Worm (Caenorhabditis elegans): Measurements from ENCODE around the gene F43G6.7.

Gene F43G6.7

DNA sequence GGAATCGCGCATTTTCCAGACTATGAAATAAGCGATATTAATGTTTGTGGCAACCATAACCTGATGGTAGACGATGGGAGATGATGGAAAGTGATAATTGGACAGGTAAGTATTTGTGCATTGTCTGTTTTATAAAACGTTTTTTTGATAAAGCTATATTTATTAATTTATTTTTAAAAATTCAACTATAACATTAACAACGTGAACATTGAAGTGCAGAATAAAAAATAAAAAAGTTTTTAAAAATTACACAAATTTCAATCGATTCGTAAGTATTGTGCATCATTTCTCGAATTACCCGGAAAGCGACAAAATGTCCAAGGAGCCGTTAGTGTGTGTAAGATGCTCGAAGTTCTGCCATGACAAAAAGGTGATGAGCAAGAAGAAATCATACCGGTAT lies 4.3 kb upstream of the F43G6.7 start, which contains the start of gene jmjd-1.1:
jmjd-1.1 (plus strand) TSS at position 301 of the 400 bp plus-strand sequence.
- TF ChIP-seq daf-12 (tag; optimal IDR thresholded peaks at IDR 0.05) (no peak), elt-3 (tag; optimal IDR thresholded peaks at IDR 0.05) (no peak), nhr-43 (tag; optimal IDR thresholded peaks at IDR 0.05; ENCODE audit: poor library complexity, severe bottlenecking) (no peak), nhr-77 (tag; optimal IDR thresholded peaks at IDR 0.05) (no peak), eor-1 (tag; optimal IDR thresholded peaks at IDR 0.05) (no peak), fkh-2 (tag; optimal IDR thresholded peaks at IDR 0.05) (no peak)

DNA sequence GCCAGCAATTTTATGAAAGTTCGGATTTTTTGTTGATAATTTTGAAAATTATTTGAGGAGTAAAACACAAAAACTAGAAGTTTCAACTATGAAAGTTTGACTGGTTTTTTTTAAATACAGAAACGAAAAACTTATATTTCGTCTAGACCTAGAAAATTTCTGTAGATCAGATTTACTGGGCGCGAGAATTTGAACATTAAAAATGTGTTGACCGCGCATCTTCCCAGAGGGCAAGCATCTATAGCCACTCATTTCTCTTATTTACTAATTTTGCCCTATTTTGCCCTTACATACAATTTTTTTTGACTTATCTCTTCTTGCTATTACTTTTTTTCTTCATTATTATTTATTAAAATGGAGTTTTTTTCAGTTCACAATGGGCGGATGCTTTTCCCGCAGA lies 1.6 kb upstream of the F43G6.7 start, which contains the start of gene F43G6.10:
F43G6.10 (plus strand) TSS at position 371 of the 400 bp plus-strand sequence.
- TF ChIP-seq R02D3.7 (tag; optimal IDR thresholded peaks at IDR 0.05): no peak
- no peak for TF ChIP-seq nhr-23 (tag; optimal IDR thresholded peaks at IDR 0.05)
- TF ChIP-seq ztf-11 (tag; optimal IDR thresholded peaks at IDR 0.05): no peak
- TF ChIP-seq nhr-25 (tag; optimal IDR thresholded peaks at IDR 0.05): no peak
- no peak for TF ChIP-seq nhr-237 (tag; optimal IDR thresholded peaks at IDR 0.05)
- TF ChIP-seq skn-1 (tag; optimal IDR thresholded peaks at IDR 0.05): no peak
- TF ChIP-seq pqm-1 (tag; optimal IDR thresholded peaks at IDR 0.05): no peak
- no peak for TF ChIP-seq pha-4 (tag; optimal IDR thresholded peaks at IDR 0.05)
- TF ChIP-seq fos-1 (tag; optimal IDR thresholded peaks at IDR 0.05): no peak
- no peak for TF ChIP-seq nfya-1 (tag; optimal IDR thresholded peaks at IDR 0.05; ENCODE audit: insufficient read depth)
- TF ChIP-seq ceh-16 (tag; optimal IDR thresholded peaks at IDR 0.05): no peak
- TF ChIP-seq ceh-28 (tag; optimal IDR thresholded peaks at IDR 0.05): no peak
- no peak for TF ChIP-seq nhr-11 (tag; optimal IDR thresholded peaks at IDR 0.05)
- no peak for TF ChIP-seq nhr-43 (tag; optimal IDR thresholded peaks at IDR 0.05; ENCODE audit: poor library complexity, severe bottlenecking)
- no peak for TF ChIP-seq egl-27 (tag; optimal IDR thresholded peaks at IDR 0.05)
- no peak for TF ChIP-seq mdl-1 (tag; optimal IDR thresholded peaks at IDR 0.05)
- TF ChIP-seq ceh-82 (tag; optimal IDR thresholded peaks at IDR 0.05): no peak

DNA sequence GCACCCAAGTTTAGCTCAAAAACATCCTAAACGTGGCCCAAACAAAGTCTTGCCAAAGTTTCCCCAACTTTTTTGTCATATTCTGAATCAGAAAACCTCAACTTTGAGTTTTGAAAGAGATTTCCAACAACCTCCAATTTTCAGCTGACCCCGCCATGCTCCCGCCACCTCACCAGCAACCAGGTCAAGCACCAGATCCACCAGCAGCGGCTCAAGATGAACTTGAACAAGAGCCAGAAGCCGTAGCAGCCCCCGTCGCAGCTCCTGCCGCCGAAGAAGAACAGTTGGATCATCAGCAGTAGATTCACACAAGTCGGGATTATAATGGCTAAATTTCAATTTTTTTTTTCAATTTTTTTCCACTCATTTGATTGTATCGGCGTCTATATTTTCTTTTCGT lies 651 bp downstream of the F43G6.7 start:
- no peak for TF ChIP-seq nhr-77 (tag; optimal IDR thresholded peaks at IDR 0.05)
- TF ChIP-seq fkh-10 (GFP tag; optimal IDR thresholded peaks at IDR 0.05): no peak
- no peak for TF ChIP-seq jun-1 (tag; optimal IDR thresholded peaks at IDR 0.05)
- no peak for TF ChIP-seq unc-39 (tag; optimal IDR thresholded peaks at IDR 0.05)
- no peak for TF ChIP-seq ZK546.5 (tag; optimal IDR thresholded peaks at IDR 0.05)

DNA sequence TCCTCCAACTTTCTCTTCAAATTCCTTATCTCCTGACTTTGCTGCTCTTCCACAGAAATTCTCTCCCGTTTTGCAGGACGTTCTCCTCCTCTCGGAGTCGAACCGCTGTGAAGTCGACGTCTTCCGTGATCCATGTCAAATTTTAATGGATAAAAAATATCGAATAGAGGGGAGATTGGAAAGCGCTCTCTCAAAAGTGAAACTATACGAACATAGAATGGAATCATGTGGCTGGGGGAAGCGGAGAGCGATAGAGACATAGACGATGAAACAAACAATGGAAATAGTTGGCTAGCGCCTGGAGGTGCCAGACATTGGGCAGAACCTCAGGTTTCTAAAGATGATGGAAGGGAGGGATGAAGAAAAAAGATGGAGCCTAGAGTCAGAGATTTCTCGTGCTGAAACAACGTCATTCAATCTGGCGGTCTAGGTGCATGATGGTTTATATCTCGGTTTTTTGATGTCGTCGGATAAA lies 3.3 kb downstream of the F43G6.7 start, which contains the start of gene F43G6.8:
F43G6.8 (minus strand) TSS at position 198 of the 475 bp plus-strand sequence.
- TF ChIP-seq nhr-237 (tag; optimal IDR thresholded peaks at IDR 0.05): no peak
- no peak for TF ChIP-seq fos-1 (tag; optimal IDR thresholded peaks at IDR 0.05)
- TF ChIP-seq skn-1 (tag; optimal IDR thresholded peaks at IDR 0.05): no peak
- TF ChIP-seq fkh-2 (tag; optimal IDR thresholded peaks at IDR 0.05): no peak
- TF ChIP-seq elt-2 (tag; optimal IDR thresholded peaks at IDR 0.05): peak; percentile 30
- no peak for TF ChIP-seq mml-1 (tag; optimal IDR thresholded peaks at IDR 0.05)
- TF ChIP-seq lin-15B (tag; optimal IDR thresholded peaks at IDR 0.05): peak; percentile 11
- no peak for TF ChIP-seq fkh-10 (GFP tag; optimal IDR thresholded peaks at IDR 0.05)
- TF ChIP-seq ceh-82 (tag; optimal IDR thresholded peaks at IDR 0.05): no peak
- peak; percentile 72 for TF ChIP-seq nfya-1 (tag; optimal IDR thresholded peaks at IDR 0.05; ENCODE audit: insufficient read depth)
- no peak for TF ChIP-seq aly-2 (tag; optimal IDR thresholded peaks at IDR 0.05)
- TF ChIP-seq snpc-4 (tag; optimal IDR thresholded peaks at IDR 0.05): peak; percentile 32
- TF ChIP-seq nhr-76 (tag; optimal IDR thresholded peaks at IDR 0.05): no peak
- no peak for TF ChIP-seq ztf-4 (tag; optimal IDR thresholded peaks at IDR 0.05)
- TF ChIP-seq pqm-1 (tag; optimal IDR thresholded peaks at IDR 0.05): peak; percentile 14
- TF ChIP-seq nhr-67 (tag; optimal IDR thresholded peaks at IDR 0.05): no peak
- peak; percentile 11 for TF ChIP-seq lin-39 (tag; optimal IDR thresholded peaks at IDR 0.05)
- TF ChIP-seq tbx-2 (tag; optimal IDR thresholded peaks at IDR 0.05): no peak
- no peak for TF ChIP-seq R02D3.7 (tag; optimal IDR thresholded peaks at IDR 0.05)
- TF ChIP-seq lsy-12 (tag; optimal IDR thresholded peaks at IDR 0.05): no peak
- TF ChIP-seq pha-4 (tag; optimal IDR thresholded peaks at IDR 0.05): no peak
- TF ChIP-seq unc-39 (tag; optimal IDR thresholded peaks at IDR 0.05): no peak
- no peak for TF ChIP-seq egl-5 (tag; optimal IDR thresholded peaks at IDR 0.05)
- TF ChIP-seq ZK546.5 (tag; optimal IDR thresholded peaks at IDR 0.05): no peak
- TF ChIP-seq nhr-11 (tag; optimal IDR thresholded peaks at IDR 0.05): peak; percentile 78
- TF ChIP-seq sea-2 (GFP tag; optimal IDR thresholded peaks at IDR 0.05): no peak
- TF ChIP-seq zag-1 (tag; optimal IDR thresholded peaks at IDR 0.05): no peak
- no peak for TF ChIP-seq elt-3 (tag; optimal IDR thresholded peaks at IDR 0.05)
- TF ChIP-seq nhr-23 (tag; optimal IDR thresholded peaks at IDR 0.05): peak; percentile 35
- peak; percentile 13 for TF ChIP-seq nhr-25 (tag; optimal IDR thresholded peaks at IDR 0.05)
- no peak for TF ChIP-seq eor-1 (tag; optimal IDR thresholded peaks at IDR 0.05)
- TF ChIP-seq ztf-11 (tag; optimal IDR thresholded peaks at IDR 0.05): no peak
- TF ChIP-seq nhr-28 (tag; optimal IDR thresholded peaks at IDR 0.05): no peak

Data from whole organism, L3 larva.